Worm (Caenorhabditis elegans) whole organism, L3 larva: ENCODE data around the gene F01D5.5.

Experiments
- ama-1 ChIP-seq: fragments of 150-350 bp; optimal IDR thresholded peaks from 2 replicates; lab custom pipeline; 2018
- daf-12 ChIP-seq: fragments of 150-350 bp; optimal IDR thresholded peaks from 2 replicates; lab custom pipeline; 2014; ENCODE audit warnings: missing biosample characterization, missing genetic modification reagents, missing genetic modification characterization
- mdl-1 ChIP-seq: fragments of 150-350 bp; optimal IDR thresholded peaks from 2 replicates; lab custom pipeline; 2014; ENCODE audit warnings: missing biosample characterization, missing genetic modification characterization
- nhr-11 ChIP-seq: fragments of 150-350 bp; optimal IDR thresholded peaks from 2 replicates; lab custom pipeline; 2014; ENCODE audit warnings: missing biosample characterization, missing genetic modification characterization
- nhr-76 ChIP-seq: fragments of 150-350 bp; sonication (generic microtip); optimal IDR thresholded peaks from 5 replicates; lab custom pipeline; 2014; ENCODE audit warnings: missing biosample characterization, missing genetic modification characterization

- no peak for TF ChIP-seq nhr-76
- TF ChIP-seq mdl-1 (tag; lab: Kevin White, UChicago) = no peak
- TF ChIP-seq daf-12 (tag; lab: Kevin White, UChicago) = no peak
- no peak for TF ChIP-seq nhr-11 (tag; lab: Kevin White, UChicago)
- TF ChIP-seq ama-1 (lab: Kevin White, UChicago) = no peak
These were observed 19.2 kb downstream of the F01D5.5 start, which contains the start of the genes Y39G8B.13 and Y39G8B.10 for ce11 chrII:13982923-13983322.
